Worm (Caenorhabditis elegans) whole organism, late embryonic: ENCODE measurements around the gene Y77E11A.16.

Source experiments
- elt-2 ChIP-seq: sonication (generic microtip); optimal IDR thresholded peaks from 2 replicates; lab custom pipeline; 2016; ENCODE audit warnings: missing genetic modification reagents, missing genetic modification characterization, missing compliant biosample characterization
- pha-4 ChIP-seq: fragments of 150-350 bp; optimal IDR thresholded peaks from 2 replicates; lab custom pipeline; 2018; ENCODE audit warnings: missing biosample characterization, missing genetic modification reagents, missing genetic modification characterization
- ref-2 ChIP-seq: sonication (generic microtip); optimal IDR thresholded peaks from 2 replicates; lab custom pipeline; 2016; ENCODE audit warnings: missing genetic modification characterization, missing compliant biosample characterization

DNA sequence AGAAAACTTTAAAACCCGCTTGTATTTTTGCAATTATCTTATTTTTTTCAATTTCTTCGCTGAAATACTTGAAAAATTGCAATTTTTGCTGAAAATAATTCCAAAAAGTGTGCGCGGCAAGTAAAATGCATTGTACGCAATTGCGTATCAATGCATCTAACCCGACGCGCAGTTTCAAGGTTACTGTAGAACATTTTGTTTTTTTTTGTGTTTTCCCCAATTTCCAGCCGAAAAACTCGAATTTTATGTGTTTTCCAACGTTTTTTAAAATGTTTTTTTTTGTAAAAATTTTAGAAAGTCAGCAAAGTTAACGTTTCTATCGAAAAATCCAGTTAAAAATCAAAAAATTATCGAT is 11.4 kb downstream of the Y77E11A.16 start:
- no peak for TF ChIP-seq pha-4 (tag; lab: Kevin White, UChicago)
- no peak for TF ChIP-seq ref-2 (tag; lab: Kevin White, UChicago)
- no peak for TF ChIP-seq elt-2 (tag; lab: Kevin White, UChicago)
